Worm (Caenorhabditis elegans): Measurements from ENCODE around the gene F35G12.7.

- TF ChIP-seq flt-1 (GFP tag; IDR thresholded peaks at IDR 0.05) (no peak), tra-4 (tag; optimal IDR thresholded peaks at IDR 0.05) (no peak), ama-1 (optimal IDR thresholded peaks at IDR 0.05) (no peak)
These were observed 8.7 kb upstream of the F35G12.7 start, which contains the start of gene asb-1 for ce11 chrIII:4595771-4596227.

Data from whole organism, early embryonic.